Worm (Caenorhabditis elegans) whole organism, L3 larva: ENCODE measurements around the gene srh-62.

Experiments
- R02D3.7 ChIP-seq: fragments of 150-350 bp; optimal IDR thresholded peaks from 2 replicates; lab custom pipeline; 2014; ENCODE audit warnings: missing biosample characterization, missing genetic modification characterization
- ama-1 ChIP-seq: fragments of 150-350 bp; optimal IDR thresholded peaks from 2 replicates; lab custom pipeline; 2018
- ceh-16 ChIP-seq: sonication (generic microtip); optimal IDR thresholded peaks from 2 replicates; lab custom pipeline; 2017; ENCODE audit warnings: missing biosample characterization, missing genetic modification characterization
- ceh-28 ChIP-seq: fragments of 150-350 bp; optimal IDR thresholded peaks from 2 replicates; lab custom pipeline; 2014; ENCODE audit warnings: missing biosample characterization, missing genetic modification reagents, missing genetic modification characterization
- ceh-82 ChIP-seq: fragments of 150-350 bp; optimal IDR thresholded peaks from 2 replicates; lab custom pipeline; 2014; ENCODE audit warnings: missing biosample characterization, missing genetic modification characterization
- ceh-9 ChIP-seq: sonication (generic microtip); optimal IDR thresholded peaks from 2 replicates; lab custom pipeline; 2018; ENCODE audit warnings: missing biosample characterization, missing genetic modification characterization
- daf-12 ChIP-seq: fragments of 150-350 bp; optimal IDR thresholded peaks from 2 replicates; lab custom pipeline; 2014; ENCODE audit warnings: missing biosample characterization, missing genetic modification reagents, missing genetic modification characterization
- egl-27 ChIP-seq: sonication (generic microtip); optimal IDR thresholded peaks from 4 replicates; lab custom pipeline; 2017; ENCODE audit warnings: missing biosample characterization, missing genetic modification reagents, missing genetic modification characterization
- egl-5 ChIP-seq: fragments of 150-350 bp; optimal IDR thresholded peaks from 2 replicates; lab custom pipeline; 2017; ENCODE audit warnings: missing biosample characterization, missing genetic modification reagents, missing genetic modification characterization, inconsistent platforms
- elt-2 ChIP-seq: sonication (generic microtip); optimal IDR thresholded peaks from 2 replicates; lab custom pipeline; 2016; ENCODE audit warnings: missing genetic modification reagents, mild to moderate bottlenecking, missing genetic modification characterization, missing compliant biosample characterization
- eor-1 ChIP-seq, 2 experiments: fragments of 150-350 bp; optimal IDR thresholded peaks; 2 replicates each; lab custom pipeline; 2014 to 2018; ENCODE audit warnings: missing biosample characterization in 2 of 2, missing genetic modification characterization in 2 of 2
- fkh-2 ChIP-seq: fragments of 150-350 bp; optimal IDR thresholded peaks from 2 replicates; lab custom pipeline; 2014; ENCODE audit warnings: missing biosample characterization, missing genetic modification reagents, missing genetic modification characterization
- fos-1 ChIP-seq: fragments of 150-350 bp; optimal IDR thresholded peaks from 2 replicates; lab custom pipeline; 2014; ENCODE audit warnings: missing biosample characterization, missing genetic modification characterization
- hmg-11 ChIP-seq: sonication (generic microtip); optimal IDR thresholded peaks from 2 replicates; lab custom pipeline; 2016; ENCODE audit warnings: missing genetic modification characterization, missing compliant biosample characterization
- jun-1 ChIP-seq: fragments of 150-350 bp; optimal IDR thresholded peaks from 2 replicates; lab custom pipeline; 2014; ENCODE audit warnings: missing biosample characterization, missing genetic modification reagents, missing genetic modification characterization
- lin-15B ChIP-seq: fragments of 150-350 bp; optimal IDR thresholded peaks from 2 replicates; lab custom pipeline; 2014; ENCODE audit warnings: missing biosample characterization, missing genetic modification characterization
- lin-39 ChIP-seq: fragments of 150-350 bp; optimal IDR thresholded peaks from 2 replicates; lab custom pipeline; 2018; ENCODE audit warnings: missing biosample characterization, missing genetic modification reagents, missing genetic modification characterization
- lsy-12 ChIP-seq: sonication (generic microtip); optimal IDR thresholded peaks from 2 replicates; lab custom pipeline; 2016; ENCODE audit warnings: mild to moderate bottlenecking, missing genetic modification characterization, missing compliant biosample characterization
- mdl-1 ChIP-seq: fragments of 150-350 bp; optimal IDR thresholded peaks from 2 replicates; lab custom pipeline; 2014; ENCODE audit warnings: missing biosample characterization, missing genetic modification characterization
- nhr-12 ChIP-seq: fragments of 150-350 bp; optimal IDR thresholded peaks from 2 replicates; lab custom pipeline; 2014; ENCODE audit warnings: missing biosample characterization, missing genetic modification characterization
- nhr-23 ChIP-seq: fragments of 150-350 bp; optimal IDR thresholded peaks from 2 replicates; lab custom pipeline; 2014; ENCODE audit warnings: missing biosample characterization, missing genetic modification reagents, missing genetic modification characterization
- nhr-237 ChIP-seq: fragments of 150-350 bp; optimal IDR thresholded peaks from 2 replicates; lab custom pipeline; 2014; ENCODE audit warnings: missing biosample characterization, missing genetic modification characterization
- nhr-25 ChIP-seq: sonication (generic microtip); optimal IDR thresholded peaks from 2 replicates; lab custom pipeline; 2017; ENCODE audit warnings: missing biosample characterization, missing genetic modification characterization
- nhr-28 ChIP-seq: fragments of 150-350 bp; optimal IDR thresholded peaks from 2 replicates; lab custom pipeline; 2014; ENCODE audit warnings: missing biosample characterization, missing genetic modification characterization
- nhr-43 ChIP-seq: sonication (generic microtip); optimal IDR thresholded peaks from 2 replicates; lab custom pipeline; 2016; ENCODE audit warnings: mild to moderate bottlenecking, missing genetic modification characterization, missing compliant biosample characterization; ENCODE audit not compliant: poor library complexity, severe bottlenecking
- nhr-67 ChIP-seq: fragments of 150-350 bp; optimal IDR thresholded peaks from 2 replicates; lab custom pipeline; 2014; ENCODE audit warnings: missing biosample characterization, missing genetic modification characterization
- nhr-76 ChIP-seq: fragments of 150-350 bp; sonication (generic microtip); optimal IDR thresholded peaks from 5 replicates; lab custom pipeline; 2014; ENCODE audit warnings: missing biosample characterization, missing genetic modification characterization
- nhr-77 ChIP-seq: fragments of 150-350 bp; optimal IDR thresholded peaks from 2 replicates; lab custom pipeline; 2014; ENCODE audit warnings: missing biosample characterization, missing genetic modification characterization
- pqm-1 ChIP-seq: fragments of 150-350 bp; optimal IDR thresholded peaks from 2 replicates; lab custom pipeline; 2017; ENCODE audit warnings: missing biosample characterization, missing genetic modification characterization, inconsistent platforms
- skn-1 ChIP-seq: fragments of 150-350 bp; optimal IDR thresholded peaks from 2 replicates; lab custom pipeline; 2014; ENCODE audit warnings: missing biosample characterization, missing genetic modification characterization
- tbx-2 ChIP-seq: sonication (generic microtip); optimal IDR thresholded peaks from 2 replicates; lab custom pipeline; 2016; ENCODE audit warnings: mild to moderate bottlenecking, missing genetic modification characterization, missing compliant biosample characterization
- unc-39 ChIP-seq: sonication (generic microtip); optimal IDR thresholded peaks from 4 replicates; lab custom pipeline; 2017; ENCODE audit warnings: missing biosample characterization, missing genetic modification characterization
- unc-62 ChIP-seq: fragments of 150-350 bp; sonication (generic microtip); optimal IDR thresholded peaks from 4 replicates; lab custom pipeline; 2014; ENCODE audit warnings: missing biosample characterization, missing genetic modification reagents, missing genetic modification characterization
- zag-1 ChIP-seq: fragments of 150-350 bp; optimal IDR thresholded peaks from 2 replicates; lab custom pipeline; 2014; ENCODE audit warnings: missing biosample characterization, missing genetic modification characterization
- ztf-11 ChIP-seq: fragments of 150-350 bp; optimal IDR thresholded peaks from 2 replicates; lab custom pipeline; 2014; ENCODE audit warnings: missing biosample characterization, missing genetic modification characterization
- ztf-4 ChIP-seq: fragments of 150-350 bp; optimal IDR thresholded peaks from 2 replicates; lab custom pipeline; 2014; ENCODE audit warnings: missing biosample characterization, missing genetic modification characterization

The srh-62 gene

DNA sequence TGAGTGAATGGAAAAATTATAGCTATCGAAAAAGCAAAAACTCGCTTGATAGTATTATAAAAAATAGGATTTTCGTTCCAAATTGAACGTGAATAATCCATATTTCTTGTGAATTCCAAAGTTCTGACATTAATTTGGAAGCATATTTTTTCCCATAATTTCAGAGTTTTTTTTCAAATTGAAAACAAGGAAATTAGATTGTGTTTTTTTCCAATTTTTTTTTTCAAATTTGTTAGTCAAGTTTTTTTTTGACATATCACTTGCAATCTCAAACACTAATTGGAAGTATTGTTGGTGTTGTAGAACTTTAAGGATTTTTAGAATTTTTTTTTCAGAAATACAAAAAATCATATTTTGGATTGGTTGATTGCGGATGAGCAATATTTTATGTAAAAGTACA lies 43.6 kb upstream of the srh-62 start, which contains the start of gene srh-34:
srh-34 (minus strand) TSS at position 101 of the 400 bp plus-strand sequence.
- TF ChIP-seq nhr-23 (tag; lab: Kevin White, UChicago), result no peak
- TF ChIP-seq egl-5 (tag; lab: Kevin White, UChicago), result no peak
- TF ChIP-seq mdl-1 (tag; lab: Kevin White, UChicago), result no peak
- TF ChIP-seq skn-1, result no peak
- no peak for TF ChIP-seq hmg-11 (tag; lab: Kevin White, UChicago)
- TF ChIP-seq lin-39 (tag; lab: Kevin White, UChicago), result no peak
- no peak for TF ChIP-seq ztf-11
- no peak for TF ChIP-seq pqm-1 (tag; lab: Kevin White, UChicago)
- no peak for TF ChIP-seq nhr-237 (tag; lab: Kevin White, UChicago)
- TF ChIP-seq nhr-67 (tag; lab: Kevin White, UChicago), result no peak
- TF ChIP-seq fos-1, result no peak
- TF ChIP-seq jun-1 (tag; lab: Kevin White, UChicago), result no peak
- TF ChIP-seq eor-1 (tag; optimal IDR thresholded peaks at IDR 0.05; lab: Kevin White, UChicago), result no peak
- no peak for TF ChIP-seq ceh-82 (tag; lab: Kevin White, UChicago)
- TF ChIP-seq daf-12, result no peak
- no peak for TF ChIP-seq ama-1 (lab: Kevin White, UChicago)

DNA sequence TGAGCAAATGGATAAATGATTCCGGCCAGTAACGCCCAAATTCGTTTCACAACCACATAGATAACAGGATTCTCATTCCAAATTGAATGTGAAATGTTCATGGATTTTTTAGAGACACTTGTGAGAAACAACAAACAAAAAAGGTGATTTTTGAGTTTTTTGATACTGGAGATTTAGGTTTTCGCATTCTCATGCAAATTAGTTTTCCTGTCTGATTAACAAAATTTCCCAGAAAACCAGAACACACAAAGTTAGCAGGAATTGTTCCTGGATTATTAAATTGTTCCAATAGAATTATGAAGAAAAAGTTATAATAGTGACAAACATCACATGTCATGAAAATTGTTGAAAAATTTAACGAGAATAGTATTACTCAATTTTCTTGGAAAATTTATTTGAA lies 40.3 kb upstream of the srh-62 start, which contains the start of gene srh-33:
srh-33 (minus strand) TSS at position 101 of the 400 bp plus-strand sequence.
- TF ChIP-seq fos-1 (no peak), nhr-237 (tag; lab: Kevin White, UChicago) (no peak), ceh-16 (tag; lab: Kevin White, UChicago) (no peak), R02D3.7 (tag; lab: Kevin White, UChicago) (no peak), egl-27 (tag; lab: Kevin White, UChicago) (no peak)
- TF ChIP-seq, all 47 proteins: peak for 0

DNA sequence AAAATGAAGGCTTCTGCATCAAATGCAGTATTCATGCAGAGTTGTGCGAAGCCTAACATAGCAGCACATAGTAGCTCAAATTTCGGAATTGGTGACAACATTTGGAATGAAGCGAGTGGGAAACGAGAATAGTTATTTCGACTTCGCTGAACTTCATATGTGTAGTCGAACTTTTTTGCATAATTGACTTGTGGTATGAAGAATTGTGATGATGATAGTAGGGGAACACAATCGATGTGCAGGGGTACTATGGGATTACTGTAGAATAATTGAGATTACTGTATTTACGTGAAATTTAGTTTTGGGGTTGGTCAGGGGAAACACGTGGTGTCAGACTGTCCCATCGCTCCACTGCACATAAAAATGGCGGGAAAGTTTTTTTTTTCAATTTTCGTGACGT lies 38.0 kb upstream of the srh-62 start, which contains the start of gene B0554.7:
B0554.7 (minus strand) TSS at position 101 of the 400 bp plus-strand sequence.
- TF ChIP-seq ceh-28, result no peak
- TF ChIP-seq R02D3.7 (tag; lab: Kevin White, UChicago), result no peak
- no peak for TF ChIP-seq daf-12
- TF ChIP-seq ceh-9 (tag; lab: Kevin White, UChicago), result no peak
- no peak for TF ChIP-seq nhr-23 (tag; lab: Kevin White, UChicago)
- TF ChIP-seq tbx-2 (tag; lab: Kevin White, UChicago), result no peak
- no peak for TF ChIP-seq nhr-77
- no peak for TF ChIP-seq nhr-28 (tag; lab: Kevin White, UChicago)

DNA sequence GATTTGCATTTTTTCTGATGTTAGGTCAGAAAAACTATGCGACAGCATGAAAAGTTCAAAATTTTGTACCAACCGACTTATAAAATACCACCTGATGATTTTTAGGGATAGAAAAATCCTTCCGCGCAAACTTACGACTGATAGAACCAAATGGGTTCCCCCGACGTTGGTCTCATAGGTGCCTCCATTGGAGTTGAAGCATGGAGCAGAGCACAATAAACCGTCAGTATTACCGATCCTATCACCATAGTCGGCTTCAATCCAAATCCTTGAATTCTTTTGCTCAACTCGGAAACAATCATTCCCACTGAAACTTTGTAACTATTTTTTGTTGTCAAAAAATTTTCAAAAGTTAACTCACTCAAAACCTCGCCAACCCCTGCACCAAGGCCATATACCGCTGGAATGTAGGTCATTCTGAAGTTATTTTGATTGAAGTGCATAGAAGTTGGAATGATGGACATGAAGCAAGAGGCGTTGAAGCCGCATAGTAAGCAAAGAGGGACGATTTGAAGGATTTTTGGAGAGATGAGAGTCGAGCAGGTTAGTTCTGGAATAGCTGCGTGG lies 36.3 kb upstream of the srh-62 start:
- no peak for TF ChIP-seq tbx-2 (tag; lab: Kevin White, UChicago)
- no peak for TF ChIP-seq nhr-23 (tag; lab: Kevin White, UChicago)
- no peak for TF ChIP-seq elt-2 (tag; lab: Kevin White, UChicago)
- no peak for TF ChIP-seq ceh-9 (tag; lab: Kevin White, UChicago)
- TF ChIP-seq lsy-12, result no peak
- TF ChIP-seq nhr-76 (tag; lab: Kevin White, UChicago), result no peak
- TF ChIP-seq jun-1 (tag; lab: Kevin White, UChicago), result no peak
- TF ChIP-seq zag-1, result no peak
- no peak for TF ChIP-seq nhr-28 (tag; lab: Kevin White, UChicago)
- TF ChIP-seq nhr-43 (tag; lab: Kevin White, UChicago), result no peak
- no peak for TF ChIP-seq ztf-4 (tag; lab: Kevin White, UChicago)
- TF ChIP-seq fkh-2, result no peak
- no peak for TF ChIP-seq nhr-237 (tag; lab: Kevin White, UChicago)
- no peak for TF ChIP-seq nhr-25
- TF ChIP-seq egl-5 (tag; lab: Kevin White, UChicago), result no peak
- TF ChIP-seq unc-62 (GFP tag; lab: Kevin White, UChicago), result no peak
- no peak for TF ChIP-seq ama-1 (lab: Kevin White, UChicago)
- no peak for TF ChIP-seq fos-1
- TF ChIP-seq R02D3.7 (tag; lab: Kevin White, UChicago), result no peak
- TF ChIP-seq hmg-11 (tag; lab: Kevin White, UChicago), result no peak

DNA sequence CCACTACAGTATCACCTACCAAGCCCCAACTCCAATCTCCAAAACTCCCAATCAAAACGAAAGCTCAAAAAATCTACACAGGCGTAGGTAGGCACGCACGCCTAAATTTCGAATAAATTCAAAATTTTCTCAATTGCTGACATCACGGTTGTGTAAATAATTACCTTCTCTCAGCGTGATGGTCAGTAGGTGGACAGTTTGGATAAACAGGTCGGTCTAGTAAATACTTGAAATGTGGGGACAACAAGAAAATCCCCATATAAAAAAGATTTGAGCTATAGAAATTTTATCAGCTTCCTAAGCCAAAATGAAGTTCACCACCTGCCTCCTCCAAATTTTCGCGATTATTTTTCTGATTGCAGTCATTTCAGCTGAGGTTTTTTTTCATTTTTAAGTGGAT lies 35.2 kb upstream of the srh-62 start, which contains the start of gene B0554.1:
B0554.1 (plus strand) TSS at position 301 of the 400 bp plus-strand sequence.
- TF ChIP-seq ztf-11 (no peak), unc-39 (tag; lab: Kevin White, UChicago) (no peak), fkh-2 (no peak), ceh-9 (tag; lab: Kevin White, UChicago) (no peak), nhr-23 (tag; lab: Kevin White, UChicago) (no peak), elt-2 (tag; lab: Kevin White, UChicago) (no peak), nhr-12 (tag; lab: Kevin White, UChicago) (no peak), lin-15B (tag; lab: Kevin White, UChicago) (no peak), jun-1 (tag; lab: Kevin White, UChicago) (no peak), nhr-77 (no peak)
